Fruit fly (Drosophila melanogaster) whole organism, embryonic: ENCODE measurements around the gene CG12594.
A peak's percentile ranks its signal among the peaks of the same experiment; 100 is the strongest.

Source experiments
- CG1024 ChIP-seq: fragments of 200-800 bp; sonication (Bioruptor generic); IDR thresholded peaks from 2 replicates; pipeline ENCODE4 v1.3.6; 2022; ENCODE audit warnings: missing biosample characterization, missing genetic modification characterization
- CG12942 ChIP-seq: fragments of 200-800 bp; sonication (Bioruptor generic); optimal IDR thresholded peaks from 3 replicates; lab custom pipeline; 2016; ENCODE audit warnings: missing biosample characterization, missing genetic modification characterization
- CG13296 ChIP-seq: fragments of 200-800 bp; sonication (Bioruptor generic); optimal IDR thresholded peaks from 3 replicates; lab custom pipeline; 2018; ENCODE audit warnings: missing biosample characterization, mild to moderate bottlenecking, missing genetic modification characterization
- CG14050 ChIP-seq: fragments of 200-800 bp; sonication (Bioruptor generic); IDR thresholded peaks from 3 replicates; pipeline ENCODE4 v1.3.6; 2022; ENCODE audit warnings: missing biosample characterization, missing genetic modification characterization
- CG16779 ChIP-seq: fragments of 200-800 bp; sonication (Bioruptor generic); IDR thresholded peaks from 2 replicates; pipeline ENCODE4 v1.3.6; 2022; ENCODE audit warnings: missing biosample characterization, missing genetic modification characterization
- CG18262 ChIP-seq: fragments of 200-800 bp; optimal IDR thresholded peaks from 3 replicates; lab custom pipeline; 2019; ENCODE audit warnings: missing biosample characterization, mild to moderate bottlenecking, missing genetic modification characterization, moderate library complexity
- CG18764 ChIP-seq: fragments of 200-800 bp; sonication (Bioruptor generic); optimal IDR thresholded peaks from 3 replicates; lab custom pipeline; 2016; ENCODE audit warnings: missing biosample characterization, missing genetic modification characterization
- CG2202 ChIP-seq: fragments of 200-800 bp; sonication (Bioruptor generic); optimal IDR thresholded peaks from 2 replicates; lab custom pipeline; 2018; ENCODE audit warnings: missing biosample characterization, mild to moderate bottlenecking, missing genetic modification characterization
- CG2875 ChIP-seq: fragments of 200-800 bp; sonication (Bioruptor generic); optimal IDR thresholded peaks from 2 replicates; lab custom pipeline; 2017; ENCODE audit warnings: missing biosample characterization, mild to moderate bottlenecking, missing genetic modification characterization, missing genetic modification reagents
- CG2889 ChIP-seq: fragments of 200-800 bp; sonication (Bioruptor generic); IDR thresholded peaks from 3 replicates; pipeline ENCODE4 v1.3.6; 2022; ENCODE audit warnings: missing biosample characterization, missing genetic modification characterization
- CG31388 ChIP-seq: fragments of 200-800 bp; sonication (Bioruptor generic); optimal IDR thresholded peaks from 2 replicates; lab custom pipeline; 2016; ENCODE audit warnings: missing biosample characterization, missing genetic modification characterization
- CG34422 ChIP-seq: fragments of 200-800 bp; sonication (Bioruptor generic); IDR thresholded peaks from 3 replicates; pipeline ENCODE4 v1.3.6; 2022; ENCODE audit warnings: missing biosample characterization, missing genetic modification characterization
- CG3838 ChIP-seq: fragments of 200-800 bp; sonication (Bioruptor generic); optimal IDR thresholded peaks from 3 replicates; lab custom pipeline; 2016; ENCODE audit warnings: missing biosample characterization, missing genetic modification characterization
- CG3847 ChIP-seq: fragments of 200-800 bp; sonication (Bioruptor generic); IDR thresholded peaks from 2 replicates; pipeline ENCODE4 v1.3.6; 2022; ENCODE audit warnings: missing biosample characterization, missing genetic modification characterization
- CG4282 ChIP-seq: fragments of 200-800 bp; sonication (Bioruptor generic); optimal IDR thresholded peaks from 2 replicates; lab custom pipeline; 2016; ENCODE audit warnings: missing biosample characterization, missing genetic modification characterization
- CG4360 ChIP-seq: fragments of 200-800 bp; sonication (Bioruptor generic); IDR thresholded peaks from 2 replicates; pipeline ENCODE4 v1.3.6; 2022; ENCODE audit warnings: missing biosample characterization, missing genetic modification characterization
- CG6689 ChIP-seq: fragments of 200-800 bp; sonication (Bioruptor generic); IDR thresholded peaks from 2 replicates; pipeline ENCODE4 v1.3.6; 2022; ENCODE audit warnings: missing biosample characterization, missing genetic modification characterization
- CG7963 ChIP-seq: fragments of 200-800 bp; sonication (Bioruptor generic); IDR thresholded peaks from 3 replicates; pipeline ENCODE4 v1.3.6; 2022; ENCODE audit warnings: missing biosample characterization, missing genetic modification characterization; ENCODE audit not compliant: partially characterized antibody
- CG9876 ChIP-seq: fragments of 200-800 bp; sonication (Bioruptor generic); optimal IDR thresholded peaks from 2 replicates; lab custom pipeline; 2016; ENCODE audit warnings: missing biosample characterization, missing genetic modification characterization
- CG9932 ChIP-seq: fragments of 200-800 bp; sonication (Bioruptor generic); IDR thresholded peaks from 2 replicates; pipeline ENCODE4 v1.3.6; 2022; ENCODE audit warnings: missing biosample characterization, missing genetic modification characterization
- CrebB ChIP-seq: fragments of 200-800 bp; sonication (Bioruptor generic); optimal IDR thresholded peaks from 3 replicates; lab custom pipeline; 2018; ENCODE audit warnings: missing biosample characterization, mild to moderate bottlenecking, missing genetic modification characterization
- Hey ChIP-seq: fragments of 200-800 bp; sonication (Bioruptor generic); optimal IDR thresholded peaks from 3 replicates; lab custom pipeline; 2018; ENCODE audit warnings: missing biosample characterization, mild to moderate bottlenecking, missing genetic modification characterization
- Poxn ChIP-seq: fragments of 200-800 bp; sonication (Bioruptor generic); IDR thresholded peaks from 2 replicates; pipeline ENCODE4 v1.3.6; 2022; ENCODE audit warnings: missing biosample characterization, missing genetic modification characterization
- Scr ChIP-seq: fragments of 200-800 bp; sonication (Bioruptor generic); IDR thresholded peaks from 2 replicates; pipeline ENCODE4 v1.3.6; 2022; ENCODE audit warnings: missing biosample characterization, missing genetic modification characterization; ENCODE audit not compliant: partially characterized antibody
- Spps ChIP-seq: fragments of 200-800 bp; sonication (Bioruptor generic); optimal IDR thresholded peaks from 2 replicates; lab custom pipeline; 2018; ENCODE audit warnings: missing biosample characterization, mild to moderate bottlenecking, missing genetic modification characterization
- Taf1 ChIP-seq: fragments of 200-800 bp; sonication (Bioruptor generic); IDR thresholded peaks from 2 replicates; pipeline ENCODE4 v1.3.6; 2022; ENCODE audit warnings: missing biosample characterization, missing genetic modification characterization
- Xbp1 ChIP-seq: fragments of 200-800 bp; sonication (Bioruptor generic); optimal IDR thresholded peaks from 3 replicates; lab custom pipeline; 2016; ENCODE audit warnings: missing biosample characterization, mild to moderate bottlenecking, missing genetic modification characterization
- abd-A ChIP-seq: fragments of 200-800 bp; sonication (Bioruptor generic); optimal IDR thresholded peaks from 3 replicates; lab custom pipeline; 2019; ENCODE audit warnings: missing biosample characterization, mild to moderate bottlenecking, missing genetic modification characterization, moderate library complexity
- aop ChIP-seq: fragments of 200-800 bp; sonication (Bioruptor generic); IDR thresholded peaks from 2 replicates; pipeline ENCODE4 v1.3.6; 2022; ENCODE audit warnings: missing biosample characterization, missing genetic modification characterization
- ash1 ChIP-seq: fragments of 200-800 bp; sonication (Bioruptor generic); optimal IDR thresholded peaks from 2 replicates; lab custom pipeline; 2018; ENCODE audit warnings: missing biosample characterization, mild to moderate bottlenecking, missing genetic modification characterization
- crc ChIP-seq: fragments of 200-800 bp; sonication (Bioruptor generic); optimal IDR thresholded peaks from 2 replicates; lab custom pipeline; 2016; ENCODE audit warnings: missing biosample characterization, missing genetic modification characterization
- crp ChIP-seq, 2 experiments: fragments of 200-800 bp; sonication (Bioruptor generic); optimal IDR thresholded peaks; 2 replicates in 1 of 2; 3 replicates in 1 of 2; lab custom pipeline; 2017; ENCODE audit warnings: missing biosample characterization in 2 of 2, missing genetic modification characterization in 2 of 2, mild to moderate bottlenecking in 1 of 2, moderate library complexity in 1 of 2
- dm ChIP-seq: fragments of 200-800 bp; sonication (Bioruptor generic); optimal IDR thresholded peaks from 3 replicates; lab custom pipeline; 2016; ENCODE audit warnings: missing biosample characterization, missing genetic modification characterization
- emc ChIP-seq: fragments of 200-800 bp; sonication (Bioruptor generic); optimal IDR thresholded peaks from 2 replicates; lab custom pipeline; 2016; ENCODE audit warnings: missing biosample characterization, missing genetic modification characterization
- fd102C ChIP-seq: fragments of 200-800 bp; sonication (Bioruptor generic); optimal IDR thresholded peaks from 2 replicates; lab custom pipeline; 2018; ENCODE audit warnings: missing biosample characterization, mild to moderate bottlenecking, missing genetic modification characterization, moderate library complexity
- fd64A ChIP-seq: fragments of 200-800 bp; sonication (Bioruptor generic); optimal IDR thresholded peaks from 3 replicates; lab custom pipeline; 2018; ENCODE audit warnings: missing biosample characterization, mild to moderate bottlenecking, missing genetic modification characterization
- ham ChIP-seq: fragments of 200-800 bp; sonication (Bioruptor generic); IDR thresholded peaks from 2 replicates; pipeline ENCODE4 v1.3.6; 2022; ENCODE audit warnings: missing biosample characterization, missing genetic modification characterization
- insv ChIP-seq, 2 experiments: fragments of 200-800 bp; sonication (Bioruptor generic); optimal IDR thresholded peaks; 3 replicates each; lab custom pipeline; 2016 to 2018; ENCODE audit warnings: missing biosample characterization in 2 of 2, missing genetic modification characterization in 2 of 2
- kah ChIP-seq: fragments of 200-800 bp; sonication (Bioruptor generic); optimal IDR thresholded peaks from 2 replicates; lab custom pipeline; 2018; ENCODE audit warnings: missing biosample characterization, mild to moderate bottlenecking, missing genetic modification characterization
- ken ChIP-seq: fragments of 200-800 bp; sonication (Bioruptor generic); IDR thresholded peaks from 3 replicates; pipeline ENCODE4 v1.3.6; 2022; ENCODE audit warnings: missing biosample characterization, missing genetic modification characterization
- kni ChIP-seq: fragments of 200-800 bp; sonication (Bioruptor generic); optimal IDR thresholded peaks from 3 replicates; lab custom pipeline; 2017; ENCODE audit warnings: mild to moderate bottlenecking, missing biosample characterization, missing genetic modification reagents, missing genetic modification characterization
- maf-S ChIP-seq: fragments of 200-800 bp; sonication (Bioruptor generic); optimal IDR thresholded peaks from 2 replicates; lab custom pipeline; 2016; ENCODE audit warnings: missing biosample characterization, missing genetic modification characterization
- mld ChIP-seq: fragments of 200-800 bp; sonication (Bioruptor generic); IDR thresholded peaks from 3 replicates; pipeline ENCODE4 v1.3.6; 2022; ENCODE audit warnings: missing biosample characterization, missing genetic modification characterization; ENCODE audit not compliant: partially characterized antibody
- psq ChIP-seq: fragments of 200-800 bp; sonication (Bioruptor generic); optimal IDR thresholded peaks from 2 replicates; lab custom pipeline; 2017; ENCODE audit warnings: missing biosample characterization, missing genetic modification characterization
- repo ChIP-seq: fragments of 200-800 bp; sonication (Bioruptor generic); optimal IDR thresholded peaks from 2 replicates; lab custom pipeline; 2016; ENCODE audit warnings: missing biosample characterization, missing genetic modification characterization
- sd ChIP-seq: fragments of 200-800 bp; sonication (Bioruptor generic); optimal IDR thresholded peaks from 3 replicates; lab custom pipeline; 2018; ENCODE audit warnings: missing biosample characterization, mild to moderate bottlenecking, missing genetic modification characterization, moderate library complexity
- stc ChIP-seq: fragments of 200-800 bp; sonication (Bioruptor generic); IDR thresholded peaks from 2 replicates; pipeline ENCODE4 v1.3.6; 2022; ENCODE audit warnings: missing biosample characterization, missing genetic modification characterization
- tio ChIP-seq: fragments of 200-800 bp; sonication (Bioruptor generic); optimal IDR thresholded peaks from 2 replicates; lab custom pipeline; 2017; ENCODE audit warnings: missing biosample characterization, missing genetic modification characterization, inconsistent platforms
- vnd ChIP-seq: fragments of 200-800 bp; sonication (Bioruptor generic); IDR thresholded peaks from 3 replicates; pipeline ENCODE4 v1.3.6; 2022; ENCODE audit warnings: missing biosample characterization, missing genetic modification characterization; ENCODE audit not compliant: partially characterized antibody
- zfh1 ChIP-seq: fragments of 200-800 bp; sonication (Bioruptor generic); IDR thresholded peaks from 3 replicates; pipeline ENCODE4 v1.3.6; 2022; ENCODE audit warnings: missing biosample characterization, missing genetic modification characterization

The CG12594 gene

DNA sequence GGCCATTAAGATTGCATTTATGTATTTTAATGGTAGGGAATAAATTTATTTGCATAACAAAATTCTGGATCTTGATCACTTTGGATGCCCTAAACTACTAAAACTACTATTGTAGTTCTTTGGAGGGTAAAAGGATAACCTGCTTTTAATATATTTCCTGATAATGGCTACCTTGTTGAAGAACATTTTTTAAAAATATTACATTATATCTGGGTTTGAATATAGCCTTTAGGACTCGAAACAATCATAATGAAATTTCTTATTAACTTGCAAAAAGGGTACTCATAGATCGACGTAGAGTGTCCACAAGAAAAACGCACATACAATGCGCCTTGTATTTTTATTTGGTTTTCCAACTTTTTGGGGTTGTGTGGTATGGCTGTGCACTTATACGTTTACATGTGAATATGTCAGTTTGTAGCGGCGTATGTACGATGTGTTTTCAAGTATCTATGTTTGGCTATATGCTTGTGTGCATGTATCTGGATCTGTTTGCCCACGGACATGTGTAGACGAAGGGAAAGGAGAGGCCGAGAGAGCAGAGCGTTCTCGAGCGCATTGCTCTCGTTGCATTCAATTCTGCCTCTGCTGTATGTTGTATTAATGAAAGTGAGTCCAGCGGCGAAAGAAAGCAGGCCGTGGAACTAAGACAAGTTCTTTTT is 58.0 kb downstream of the CG12594 start (continued):
- TF ChIP-seq CG14050 (GFP tag; lab: Robert Waterston, UW), result peak; percentile 34; the same call in 1 of the 3 replicates
- TF ChIP-seq psq (GFP tag; lab: Kevin White, UChicago), result no peak
- TF ChIP-seq dm (GFP tag; lab: Kevin White, UChicago), result peak; percentile 20
- TF ChIP-seq repo (GFP tag; lab: Kevin White, UChicago), result peak; percentile 3
- TF ChIP-seq Xbp1 (GFP tag; lab: Kevin White, UChicago), result peak; percentile 79
- TF ChIP-seq CG31388, result peak; percentile 63
- TF ChIP-seq kni (GFP tag; lab: Kevin White, UChicago), result peak; percentile 98
- no peak for TF ChIP-seq crp (GFP tag; optimal IDR thresholded peaks at IDR 0.05; lab: Kevin White, UChicago)
- no peak for TF ChIP-seq Scr (GFP tag; lab: Robert Waterston, UW)
- TF ChIP-seq ash1, result no peak
- no peak for TF ChIP-seq CG4360 (GFP tag; lab: Robert Waterston, UW)
- TF ChIP-seq CG34422 (GFP tag; lab: Robert Waterston, UW), result peak; percentile 41; the same call in 1 of the 3 replicates
- TF ChIP-seq Spps (tag; lab: Kevin White, UChicago), result peak; percentile 84
- TF ChIP-seq insv (GFP tag; optimal IDR thresholded peaks at IDR 0.05; lab: Kevin White, UChicago), result no peak
- TF ChIP-seq Taf1 (GFP tag; lab: Robert Waterston, UW), result no peak
- TF ChIP-seq kah (GFP tag; lab: Kevin White, UChicago), result no peak
- TF ChIP-seq maf-S (GFP tag; lab: Kevin White, UChicago), result no peak
- no peak for TF ChIP-seq CG13296
- TF ChIP-seq CG16779, result no peak
- no peak for TF ChIP-seq ham (GFP tag; lab: Robert Waterston, UW)
- TF ChIP-seq CG2202 (tag; lab: Kevin White, UChicago), result peak; percentile 82
- peak; percentile 59 for TF ChIP-seq CG3838
- no peak for TF ChIP-seq abd-A (tag; lab: Kevin White, UChicago)
- TF ChIP-seq emc, result no peak
- peak; percentile 48 for TF ChIP-seq CG6689 (GFP tag; lab: Robert Waterston, UW)
- TF ChIP-seq Hey, result no peak
- peak; percentile 33 for TF ChIP-seq crc (GFP tag; lab: Kevin White, UChicago)
- TF ChIP-seq CG18262 (tag; lab: Kevin White, UChicago), result peak; percentile 95
- peak; percentile 42 for TF ChIP-seq fd102C (GFP tag; lab: Kevin White, UChicago)
- no peak for TF ChIP-seq vnd
- TF ChIP-seq CG7963 (GFP tag; lab: Robert Waterston, UW), result no peak
- peak; percentile 22; the same call in 1 of the 2 replicates for TF ChIP-seq stc (GFP tag; lab: Robert Waterston, UW)
- peak; percentile 67 for TF ChIP-seq CG2875 (GFP tag; lab: Kevin White, UChicago)
- peak; percentile 60 for TF ChIP-seq CG18764
- TF ChIP-seq aop (GFP tag; lab: Robert Waterston, UW), result no peak
- TF ChIP-seq CG12942, result peak; percentile 49
- peak; percentile 48; the same call in 1 of the 3 replicates for TF ChIP-seq ken
- no peak for TF ChIP-seq Poxn (GFP tag; lab: Robert Waterston, UW)
- TF ChIP-seq CG4282 (GFP tag; lab: Kevin White, UChicago), result no peak
- TF ChIP-seq CG9876 (GFP tag; lab: Kevin White, UChicago), result no peak
- TF ChIP-seq zfh1 (GFP tag; lab: Robert Waterston, UW), result peak; percentile 76
- TF ChIP-seq CG9932 (GFP tag; lab: Robert Waterston, UW), result no peak
- no peak for TF ChIP-seq mld (GFP tag; lab: Robert Waterston, UW)
- TF ChIP-seq sd, result no peak
- TF ChIP-seq CG3847 (GFP tag; lab: Robert Waterston, UW), result no peak
- peak; percentile 79 for TF ChIP-seq tio (GFP tag; lab: Kevin White, UChicago)
- TF ChIP-seq fd64A (GFP tag; lab: Kevin White, UChicago), result no peak
- TF ChIP-seq CG1024 (GFP tag; lab: Robert Waterston, UW), result 0 out of 2 replicates have a peak, but pooled peaks have one; percentile 26
- TF ChIP-seq CG2889, result no peak
- peak; percentile 12 for TF ChIP-seq CrebB
